Fruit fly (Drosophila melanogaster) S2 (cell line): ENCODE data around the gene Pgls.

Source experiments
- CG8478 ChIP-seq: fragments of >200 bp; optimal IDR thresholded peaks from 2 replicates; lab custom pipeline; 2018
- CTCF ChIP-seq, 2 experiments: fragments of >200 bp; optimal IDR thresholded peaks; 2 replicates each; lab custom pipeline; 2018

DNA sequence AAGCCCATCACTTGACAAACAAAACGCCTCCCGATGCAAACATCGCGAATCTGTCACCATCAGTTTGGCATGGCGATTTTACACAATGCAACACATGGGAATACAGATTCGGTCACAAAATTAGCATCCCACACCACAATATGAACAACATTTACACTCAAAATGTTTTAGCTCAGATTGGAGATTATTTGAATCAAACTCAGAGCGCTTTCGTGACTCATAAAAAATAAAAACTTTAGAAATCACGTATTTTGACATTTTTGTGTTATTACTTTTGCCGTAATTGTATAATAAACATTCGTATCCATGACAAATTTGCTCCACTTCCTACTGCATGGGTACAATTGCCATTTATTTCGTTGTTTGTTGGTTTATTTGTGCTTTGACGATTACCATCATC lies 43.2 kb upstream of the Pgls start:
- TF ChIP-seq CG8478 (lab: Kevin White, UChicago): no peak
- no peak for TF ChIP-seq CTCF (optimal IDR thresholded peaks at IDR 0.05; lab: Kevin White, UChicago)
